Worm (Caenorhabditis elegans): ENCODE results near the gene epic-3.

epic-3 gene

ce11 chrIV:1676926-1677325 lies 47.3 kb downstream of the epic-3 start:
- TF ChIP-seq elt-2 (tag; optimal IDR thresholded peaks at IDR 0.05), result no peak
- TF ChIP-seq pax-1 (tag; optimal IDR thresholded peaks at IDR 0.05), result no peak
- TF ChIP-seq Y22D7AL.16 (tag; optimal IDR thresholded peaks at IDR 0.05), result no peak
- no peak for TF ChIP-seq pros-1 (tag; optimal IDR thresholded peaks at IDR 0.05)
- no peak for TF ChIP-seq odd-2 (tag; optimal IDR thresholded peaks at IDR 0.05)
- no peak for TF ChIP-seq hlh-6 (tag; optimal IDR thresholded peaks at IDR 0.05)
- TF ChIP-seq ceh-18 (tag; optimal IDR thresholded peaks at IDR 0.05), result no peak
- no peak for TF ChIP-seq ceh-34 (tag; optimal IDR thresholded peaks at IDR 0.05)
- TF ChIP-seq npax-4 (tag; optimal IDR thresholded peaks at IDR 0.05), result no peak
- no peak for TF ChIP-seq ama-1 (optimal IDR thresholded peaks at IDR 0.05)
- TF ChIP-seq pha-2 (tag; optimal IDR thresholded peaks at IDR 0.05), result no peak
- TF ChIP-seq lim-6 (tag; optimal IDR thresholded peaks at IDR 0.05), result no peak
- no peak for TF ChIP-seq lin-11 (tag; optimal IDR thresholded peaks at IDR 0.05)
- TF ChIP-seq K02D7.2 (tag; optimal IDR thresholded peaks at IDR 0.05), result no peak
